Fruit fly (Drosophila melanogaster): Measurements from ENCODE around the gene CG12766.

- TF ChIP-seq ovo (GFP tag; optimal IDR thresholded peaks at IDR 0.05) (peak; percentile 84), kay (GFP tag; ENCODE audit: borderline replicate concordance) (peak; percentile 84)
These were observed 40.9 kb downstream of the CG12766 start, which contains the start of gene Ccz1 for dm6 chr3L:3898978-3899377.
